Fruit fly (Drosophila melanogaster) whole organism, pupa: ENCODE measurements around the gene CG33298.

ENCODE experiments used
- CG10348 ChIP-seq: fragments of 200-800 bp; sonication (Bioruptor generic); IDR thresholded peaks from 2 replicates; pipeline ENCODE4 v1.3.6; 2022; ENCODE audit warnings: missing biosample characterization, missing genetic modification characterization
- CG14655 ChIP-seq: fragments of 200-800 bp; sonication (Bioruptor generic); optimal IDR thresholded peaks from 3 replicates; lab custom pipeline; 2017; ENCODE audit warnings: mild to moderate bottlenecking, missing biosample characterization, missing genetic modification reagents, missing genetic modification characterization
- CG34367 ChIP-seq: fragments of 200-800 bp; sonication (Bioruptor generic); optimal IDR thresholded peaks from 2 replicates; lab custom pipeline; 2018; ENCODE audit warnings: missing biosample characterization, mild to moderate bottlenecking, missing genetic modification characterization
- Snoo ChIP-seq: fragments of 200-800 bp; sonication (Bioruptor generic); optimal IDR thresholded peaks from 3 replicates; lab custom pipeline; 2017; ENCODE audit warnings: missing biosample characterization, mild to moderate bottlenecking, missing genetic modification characterization, inconsistent platforms

- TF ChIP-seq CG14655 (GFP tag; lab: Kevin White, UChicago), result no peak
- no peak for TF ChIP-seq CG10348 (GFP tag; lab: Robert Waterston, UW)
- TF ChIP-seq Snoo (tag; lab: Kevin White, UChicago), result no peak
- no peak for TF ChIP-seq CG34367
Observed at dm6 chr2L:9455157-9455556, 40.1 kb upstream of the CG33298 start.
